Worm (Caenorhabditis elegans) whole organism, midembryonic: ENCODE data around the gene gcy-29.

Experiments
- T22C8.4 ChIP-seq: fragments of 200-800 bp; sonication (Bioruptor generic); IDR thresholded peaks from 2 replicates; pipeline ENCODE4 v1.3.6; 2022; ENCODE audit warnings: missing genetic modification characterization, missing compliant biosample characterization
- ztf-29 ChIP-seq: fragments of 200-800 bp; sonication (Bioruptor generic); IDR thresholded peaks from 2 replicates; pipeline ENCODE4 v1.3.6; 2022; ENCODE audit warnings: missing genetic modification reagents, missing genetic modification characterization, missing compliant biosample characterization

- no peak for TF ChIP-seq ztf-29 (GFP tag; lab: Robert Waterston, UW)
- no peak for TF ChIP-seq T22C8.4 (GFP tag; lab: Robert Waterston, UW)
These were observed 22.1 kb upstream of the gcy-29 start for ce11 chrII:14570541-14571160.
